Worm (Caenorhabditis elegans) whole organism, young adult: Measurements from ENCODE around the gene zipt-2.1.

ENCODE experiments used
- C17E4.6 ChIP-seq: fragments of 200-800 bp; sonication (Bioruptor generic); IDR thresholded peaks from 2 replicates; pipeline ENCODE4 v1.3.6; 2022; ENCODE audit warnings: missing genetic modification reagents, missing genetic modification characterization, missing compliant biosample characterization
- D2030.7 ChIP-seq: fragments of 200-800 bp; sonication (Bioruptor generic); IDR thresholded peaks from 2 replicates; pipeline ENCODE4 v1.3.6; 2022; ENCODE audit warnings: missing genetic modification reagents, missing genetic modification characterization, missing compliant biosample characterization
- F49E8.2 ChIP-seq: sonication (generic microtip); optimal IDR thresholded peaks from 3 replicates; lab custom pipeline; 2017; ENCODE audit warnings: missing genetic modification characterization, mild to moderate bottlenecking, missing compliant biosample characterization, antibody characterized with exemption, moderate library complexity; ENCODE audit not compliant: insufficient read depth
- ceh-27 ChIP-seq: fragments of 200-800 bp; sonication (Bioruptor generic); optimal IDR thresholded peaks from 2 replicates; lab custom pipeline; 2018; ENCODE audit warnings: mild to moderate bottlenecking, missing genetic modification characterization, moderate library complexity, missing compliant biosample characterization
- ceh-79 ChIP-seq: sonication (generic microtip); optimal IDR thresholded peaks from 2 replicates; lab custom pipeline; 2017; ENCODE audit warnings: mild to moderate bottlenecking, missing genetic modification characterization, missing compliant biosample characterization
- dpl-1 ChIP-seq: fragments of 150-350 bp; optimal IDR thresholded peaks from 2 replicates; lab custom pipeline; 2014; ENCODE audit warnings: missing biosample characterization, missing genetic modification reagents, missing genetic modification characterization
- egl-18 ChIP-seq: fragments of 200-800 bp; sonication (Bioruptor generic); IDR thresholded peaks from 2 replicates; pipeline ENCODE4 v1.3.6; 2022; ENCODE audit warnings: missing genetic modification reagents, missing genetic modification characterization, missing compliant biosample characterization
- hlh-26 ChIP-seq: fragments of 200-800 bp; sonication (Bioruptor generic); conservative IDR thresholded peaks from 2 replicates; pipeline ENCODE4 v1.3.6; 2022; ENCODE audit warnings: missing genetic modification reagents, missing genetic modification characterization, missing compliant biosample characterization
- lir-1 ChIP-seq: fragments of 200-800 bp; sonication (Bioruptor generic); conservative IDR thresholded peaks from 2 replicates; pipeline ENCODE4 v1.3.6; 2022; ENCODE audit warnings: missing genetic modification reagents, missing genetic modification characterization, missing compliant biosample characterization
- nhr-90 ChIP-seq: sonication (generic microtip); optimal IDR thresholded peaks from 2 replicates; lab custom pipeline; 2016; ENCODE audit warnings: missing genotype, mild to moderate bottlenecking, missing genetic modification characterization, missing compliant biosample characterization
- rec-8 ChIP-seq, 2 experiments: sonication (generic microtip); optimal IDR thresholded peaks; 2 replicates each; lab custom pipeline; 2016; ENCODE audit warnings: mild to moderate bottlenecking in 2 of 2, missing genetic modification characterization in 2 of 2, missing genetic modification reagents in 2 of 2, missing genotype in 2 of 2, missing biosample characterization in 1 of 2, missing compliant biosample characterization in 1 of 2, moderate library complexity in 1 of 2
- snpc-4 ChIP-seq, 5 experiments: fragments of 150-350 bp in 1 of 5; sonication (generic microtip) in 4 of 5; optimal IDR thresholded peaks; 2 replicates each; lab custom pipeline; 2014 to 2018; ENCODE audit warnings: missing genetic modification characterization in 5 of 5, missing biosample characterization in 3 of 5, antibody characterized with exemption in 2 of 5, mild to moderate bottlenecking in 2 of 5, missing compliant biosample characterization in 2 of 5, missing genotype in 2 of 5, moderate library complexity in 2 of 5, missing genetic modification reagents in 1 of 5
- unc-62 ChIP-seq: fragments of 150-350 bp; optimal IDR thresholded peaks from 2 replicates; lab custom pipeline; 2014; ENCODE audit warnings: missing biosample characterization, missing genetic modification reagents, missing genetic modification characterization
- ztf-18 ChIP-seq: sonication (generic microtip); optimal IDR thresholded peaks from 2 replicates; lab custom pipeline; 2016; ENCODE audit warnings: missing genotype, mild to moderate bottlenecking, missing genetic modification characterization, missing compliant biosample characterization

ce11 chrIV:10842232-10842631 lies 42.8 kb downstream of the zipt-2.1 start:
- TF ChIP-seq unc-62 (GFP tag; lab: Kevin White, UChicago) = no peak
- no peak for TF ChIP-seq ceh-27 (GFP tag; lab: Kevin White, UChicago)
- TF ChIP-seq snpc-4 (GFP tag; optimal IDR thresholded peaks at IDR 0.05; lab: Kevin White, UChicago) = no peak
- no peak for TF ChIP-seq snpc-4 (tag; optimal IDR thresholded peaks at IDR 0.05; lab: Kevin White, UChicago)
- 0 out of 2 replicates have a peak, but pooled peaks have one; percentile 46 for TF ChIP-seq C17E4.6 (GFP tag; lab: Robert Waterston, UW)
- no peak for TF ChIP-seq egl-18
- peak; percentile 29 for TF ChIP-seq F49E8.2 (tag; lab: Kevin White, UChicago)
- no peak for TF ChIP-seq dpl-1 (GFP tag; lab: Kevin White, UChicago)
- TF ChIP-seq rec-8 (tag; optimal IDR thresholded peaks at IDR 0.05; lab: Kevin White, UChicago) = no peak
- TF ChIP-seq nhr-90 (tag; lab: Kevin White, UChicago) = no peak
- TF ChIP-seq ceh-79 (tag; lab: Kevin White, UChicago) = no peak
- TF ChIP-seq hlh-26 (GFP tag; lab: Robert Waterston, UW) = no peak
- TF ChIP-seq lir-1 (GFP tag; lab: Robert Waterston, UW) = no peak
- 0 out of 2 replicates have a peak, but pooled peaks have one; percentile 12 for TF ChIP-seq D2030.7 (GFP tag; lab: Robert Waterston, UW)
- TF ChIP-seq ztf-18 = no peak
